Worm (Caenorhabditis elegans) whole organism, young adult: ENCODE results near the gene ssna-1.

Experiments
- ceh-40 ChIP-seq: fragments of 200-800 bp; sonication (Bioruptor generic); IDR thresholded peaks from 2 replicates; pipeline ENCODE4 v1.3.6; 2022; ENCODE audit warnings: missing genetic modification characterization, missing compliant biosample characterization
- ets-4 ChIP-seq: fragments of 200-800 bp; sonication (Bioruptor generic); optimal IDR thresholded peaks from 2 replicates; lab custom pipeline; 2018; ENCODE audit warnings: mild to moderate bottlenecking, missing genetic modification characterization, missing compliant biosample characterization
- snpc-4 ChIP-seq, 5 experiments: fragments of 150-350 bp in 1 of 5; sonication (generic microtip) in 4 of 5; optimal IDR thresholded peaks; 2 replicates each; lab custom pipeline; 2014 to 2018; ENCODE audit warnings: missing genetic modification characterization in 5 of 5, missing biosample characterization in 3 of 5, antibody characterized with exemption in 2 of 5, mild to moderate bottlenecking in 2 of 5, missing compliant biosample characterization in 2 of 5, missing genotype in 2 of 5, moderate library complexity in 2 of 5, missing genetic modification reagents in 1 of 5
- unc-130 ChIP-seq: sonication (generic microtip); optimal IDR thresholded peaks from 2 replicates; lab custom pipeline; 2016; ENCODE audit warnings: missing genetic modification reagents, missing genetic modification characterization, missing compliant biosample characterization

ce11 chrIV:373963-374362 lies 13.9 kb upstream of the ssna-1 start:
- TF ChIP-seq ceh-40 (GFP tag; lab: Robert Waterston, UW) (no peak), snpc-4 (GFP tag; optimal IDR thresholded peaks at IDR 0.05; lab: Kevin White, UChicago) (no peak), snpc-4 (tag; optimal IDR thresholded peaks at IDR 0.05; lab: Kevin White, UChicago) (no peak), unc-130 (GFP tag; lab: Kevin White, UChicago) (no peak), ets-4 (GFP tag; lab: Kevin White, UChicago) (no peak)
